Worm (Caenorhabditis elegans): ENCODE data around the gene T22B7.22.
A peak's percentile ranks its signal among the peaks of the same experiment; 100 is the strongest.

The T22B7.22 gene

DNA sequence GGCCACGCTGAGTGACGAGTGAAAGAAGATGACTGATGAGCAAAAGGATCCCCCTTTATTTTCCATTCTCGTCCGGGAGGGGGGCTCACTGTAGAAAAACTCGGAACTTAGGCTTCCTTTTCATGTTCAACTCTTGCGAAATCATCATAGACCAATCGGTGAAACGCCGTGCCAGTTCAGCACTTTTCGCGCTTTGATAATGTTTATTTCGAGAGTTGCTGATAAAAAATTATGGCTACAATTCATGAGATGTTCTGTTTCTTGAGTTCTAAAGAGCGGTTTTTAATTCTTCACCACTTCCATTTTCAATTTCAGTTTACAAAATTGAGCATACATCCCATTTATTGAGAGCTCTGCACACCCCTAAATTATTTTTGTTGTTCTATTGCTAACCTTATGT, 11.1 kb downstream of the T22B7.22 start:
- TF ChIP-seq nhr-11 (tag; optimal IDR thresholded peaks at IDR 0.05) (no peak), egl-5 (tag; optimal IDR thresholded peaks at IDR 0.05) (no peak), ceh-9 (tag; optimal IDR thresholded peaks at IDR 0.05) (no peak), elt-2 (tag; optimal IDR thresholded peaks at IDR 0.05) (peak; percentile 56), mml-1 (tag; optimal IDR thresholded peaks at IDR 0.05) (no peak), hmg-11 (tag; optimal IDR thresholded peaks at IDR 0.05) (no peak), pqm-1 (tag; optimal IDR thresholded peaks at IDR 0.05) (peak; percentile 37), ama-1 (optimal IDR thresholded peaks at IDR 0.05) (no peak), zag-1 (tag; optimal IDR thresholded peaks at IDR 0.05) (no peak)

DNA sequence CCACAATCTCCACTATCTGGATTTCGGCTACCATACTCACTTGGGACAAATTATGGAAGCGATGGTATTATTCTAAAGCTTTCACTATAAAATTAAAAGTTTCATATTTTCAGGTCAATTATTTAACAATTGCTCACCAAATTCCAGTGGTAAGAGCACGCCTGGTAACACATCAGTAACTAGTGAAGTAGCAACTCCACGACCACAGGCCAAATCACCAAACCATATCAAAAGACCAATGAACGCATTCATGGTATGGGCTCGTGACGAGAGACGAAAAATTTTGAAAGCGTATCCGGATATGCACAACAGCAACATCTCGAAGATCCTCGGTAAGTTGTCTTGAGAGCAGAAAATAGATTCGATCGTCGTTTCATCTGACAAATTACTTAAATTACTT, 12.8 kb downstream of the T22B7.22 start:
- TF ChIP-seq nhr-12 (tag; optimal IDR thresholded peaks at IDR 0.05), result no peak
- TF ChIP-seq nhr-25 (tag; optimal IDR thresholded peaks at IDR 0.05), result no peak
- TF ChIP-seq fkh-2 (tag; optimal IDR thresholded peaks at IDR 0.05), result no peak
- TF ChIP-seq hmg-11 (tag; optimal IDR thresholded peaks at IDR 0.05), result no peak
- no peak for TF ChIP-seq nhr-237 (tag; optimal IDR thresholded peaks at IDR 0.05)
- no peak for TF ChIP-seq ztf-11 (tag; optimal IDR thresholded peaks at IDR 0.05)
- no peak for TF ChIP-seq ceh-28 (tag; optimal IDR thresholded peaks at IDR 0.05)
- TF ChIP-seq nhr-67 (tag; optimal IDR thresholded peaks at IDR 0.05), result no peak
- TF ChIP-seq unc-39 (tag; optimal IDR thresholded peaks at IDR 0.05), result no peak
- TF ChIP-seq nhr-28 (tag; optimal IDR thresholded peaks at IDR 0.05), result no peak
- no peak for TF ChIP-seq snpc-4 (tag; optimal IDR thresholded peaks at IDR 0.05)
- TF ChIP-seq R02D3.7 (tag; optimal IDR thresholded peaks at IDR 0.05), result no peak
- no peak for TF ChIP-seq sea-2 (GFP tag; optimal IDR thresholded peaks at IDR 0.05)
- no peak for TF ChIP-seq ZK546.5 (tag; optimal IDR thresholded peaks at IDR 0.05)
- no peak for TF ChIP-seq lsy-12 (tag; optimal IDR thresholded peaks at IDR 0.05)
- no peak for TF ChIP-seq lin-15B (tag; optimal IDR thresholded peaks at IDR 0.05)
- no peak for TF ChIP-seq mdl-1 (tag; optimal IDR thresholded peaks at IDR 0.05)
- TF ChIP-seq pqm-1 (tag; optimal IDR thresholded peaks at IDR 0.05), result no peak

DNA sequence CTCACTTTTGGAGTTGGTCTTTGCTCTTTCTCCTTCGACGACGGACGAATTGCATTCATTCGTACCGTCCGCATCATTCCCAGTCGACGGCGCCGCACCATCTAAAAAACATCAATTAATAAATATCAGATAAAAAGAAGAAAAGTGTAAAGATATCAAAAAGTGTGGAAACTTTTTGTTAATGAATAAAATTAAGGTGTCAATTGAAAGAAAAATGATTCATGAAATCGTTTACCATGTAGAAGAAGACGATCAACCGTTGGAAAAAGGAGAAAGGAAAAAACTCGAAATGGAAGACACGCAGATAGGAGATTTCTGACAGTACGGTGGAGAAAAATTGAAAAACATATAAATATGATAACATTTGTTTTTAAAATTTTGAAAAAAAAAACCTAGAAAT, 20.4 kb downstream of the T22B7.22 start, which contains the start of gene set-19:
TSS of gene set-19 (minus strand) at position 101 of the 400 bp plus-strand sequence.
- TF ChIP-seq nhr-67 (tag; optimal IDR thresholded peaks at IDR 0.05) (no peak), elt-1 (tag; optimal IDR thresholded peaks at IDR 0.05) (no peak), elt-2 (tag; optimal IDR thresholded peaks at IDR 0.05) (no peak), skn-1 (tag; optimal IDR thresholded peaks at IDR 0.05) (no peak), nhr-11 (tag; optimal IDR thresholded peaks at IDR 0.05) (no peak), ceh-9 (tag; optimal IDR thresholded peaks at IDR 0.05) (no peak), tbx-2 (tag; optimal IDR thresholded peaks at IDR 0.05) (no peak), sea-2 (GFP tag; optimal IDR thresholded peaks at IDR 0.05) (no peak), unc-62 (GFP tag; optimal IDR thresholded peaks at IDR 0.05) (no peak), egl-5 (tag; optimal IDR thresholded peaks at IDR 0.05) (no peak), lsy-12 (tag; optimal IDR thresholded peaks at IDR 0.05) (no peak), ceh-28 (tag; optimal IDR thresholded peaks at IDR 0.05) (no peak), fkh-10 (GFP tag; optimal IDR thresholded peaks at IDR 0.05) (no peak), nfya-1 (tag; optimal IDR thresholded peaks at IDR 0.05; ENCODE audit: insufficient read depth) (no peak), eor-1 (tag; optimal IDR thresholded peaks at IDR 0.05) (no peak)

DNA sequence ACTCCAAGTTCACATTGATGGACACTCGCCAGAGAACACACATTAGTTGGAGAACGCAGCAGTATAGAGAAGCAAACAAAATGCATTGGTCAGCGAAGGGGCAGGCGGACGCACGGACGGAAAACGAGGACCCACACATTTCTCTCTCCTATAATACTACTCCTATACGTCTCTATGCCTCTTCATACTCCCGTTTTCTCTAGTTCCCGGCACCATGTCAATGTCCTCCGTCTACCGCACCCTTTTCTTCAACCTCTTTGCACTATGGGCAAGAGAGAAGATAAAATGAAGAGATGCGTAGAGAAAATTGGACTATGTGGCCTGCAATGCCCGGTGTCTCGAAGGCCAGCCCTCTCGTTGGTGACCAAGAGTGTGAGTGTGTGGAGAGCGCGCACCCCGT, 26.3 kb downstream of the T22B7.22 start, which contains the start of gene set-20:
TSS of gene set-20 (minus strand) at position 94 of the 400 bp plus-strand sequence.
- TF ChIP-seq fkh-10 (GFP tag; optimal IDR thresholded peaks at IDR 0.05), result no peak
- TF ChIP-seq pqm-1 (tag; optimal IDR thresholded peaks at IDR 0.05), result no peak
- TF ChIP-seq nhr-67 (tag; optimal IDR thresholded peaks at IDR 0.05), result no peak
- no peak for TF ChIP-seq nhr-28 (tag; optimal IDR thresholded peaks at IDR 0.05)
- peak; percentile 34 for TF ChIP-seq pha-4 (tag; optimal IDR thresholded peaks at IDR 0.05)
- TF ChIP-seq nfya-1 (tag; optimal IDR thresholded peaks at IDR 0.05; ENCODE audit: insufficient read depth), result peak; percentile 69
- TF ChIP-seq nhr-43 (tag; optimal IDR thresholded peaks at IDR 0.05; ENCODE audit: poor library complexity, severe bottlenecking), result peak; percentile 12
- no peak for TF ChIP-seq sea-2 (GFP tag; optimal IDR thresholded peaks at IDR 0.05)
- peak; percentile 80 for TF ChIP-seq lin-39 (tag; optimal IDR thresholded peaks at IDR 0.05)
- TF ChIP-seq unc-62 (GFP tag; optimal IDR thresholded peaks at IDR 0.05), result no peak
- no peak for TF ChIP-seq ceh-82 (tag; optimal IDR thresholded peaks at IDR 0.05)
- TF ChIP-seq egl-27 (tag; optimal IDR thresholded peaks at IDR 0.05), result no peak
- TF ChIP-seq nhr-23 (tag; optimal IDR thresholded peaks at IDR 0.05), result peak; percentile 59
- peak; percentile 20 for TF ChIP-seq jun-1 (tag; optimal IDR thresholded peaks at IDR 0.05)
- TF ChIP-seq ztf-4 (tag; optimal IDR thresholded peaks at IDR 0.05), result no peak
- peak; percentile 72 for TF ChIP-seq nhr-25 (tag; optimal IDR thresholded peaks at IDR 0.05)
- TF ChIP-seq hmg-11 (tag; optimal IDR thresholded peaks at IDR 0.05), result peak; percentile 93
- peak; percentile 59 for TF ChIP-seq snpc-4 (tag; optimal IDR thresholded peaks at IDR 0.05)
- TF ChIP-seq tbx-2 (tag; optimal IDR thresholded peaks at IDR 0.05), result no peak
- no peak for TF ChIP-seq ZK546.5 (tag; optimal IDR thresholded peaks at IDR 0.05)
- TF ChIP-seq ceh-9 (tag; optimal IDR thresholded peaks at IDR 0.05), result no peak
- no peak for TF ChIP-seq eor-1 (tag; optimal IDR thresholded peaks at IDR 0.05)
- TF ChIP-seq lin-15B (tag; optimal IDR thresholded peaks at IDR 0.05), result peak; percentile 9
- TF ChIP-seq fos-1 (tag; optimal IDR thresholded peaks at IDR 0.05), result peak; percentile 71
- TF ChIP-seq ama-1 (optimal IDR thresholded peaks at IDR 0.05), result no peak
- no peak for TF ChIP-seq elt-1 (tag; optimal IDR thresholded peaks at IDR 0.05)
